Worm (Caenorhabditis elegans): ENCODE results near the gene mel-11.

Gene mel-11

ce11 chrII:9324824-9325351 lies 33.4 kb upstream of the mel-11 start, which contains the start of gene eat-3:
Gene eat-3 (plus strand): TSS chrII:9324874.
- peak; percentile 43 for TF ChIP-seq unc-120 (tag; optimal IDR thresholded peaks at IDR 0.05; ENCODE audit: poor library complexity, severe bottlenecking)
- no peak for TF ChIP-seq blmp-1 (tag; optimal IDR thresholded peaks at IDR 0.05)
- TF ChIP-seq ces-1 (GFP tag; optimal IDR thresholded peaks at IDR 0.05), result peak; percentile 12
- no peak for TF ChIP-seq nhr-28 (tag; optimal IDR thresholded peaks at IDR 0.05)
- TF ChIP-seq unc-62 (GFP tag; optimal IDR thresholded peaks at IDR 0.05), result peak; percentile 19
- no peak for TF ChIP-seq snpc-4 (tag; optimal IDR thresholded peaks at IDR 0.05)

- TF ChIP-seq ces-1 (GFP tag; optimal IDR thresholded peaks at IDR 0.05) (no peak), nhr-28 (tag; optimal IDR thresholded peaks at IDR 0.05) (no peak), flh-1 (GFP tag; optimal IDR thresholded peaks at IDR 0.05) (no peak), M03D4.4 (tag; optimal IDR thresholded peaks at IDR 0.05) (no peak), blmp-1 (tag; optimal IDR thresholded peaks at IDR 0.05) (no peak), lin-13 (tag; optimal IDR thresholded peaks at IDR 0.05) (no peak), snpc-4 (tag; optimal IDR thresholded peaks at IDR 0.05) (no peak), pha-4 (tag; optimal IDR thresholded peaks at IDR 0.05) (no peak)
Observed at ce11 chrII:9325555-9325954, 32.8 kb upstream of the mel-11 start.

- TF ChIP-seq unc-62 (GFP tag; optimal IDR thresholded peaks at IDR 0.05) (no peak), nhr-76 (tag; optimal IDR thresholded peaks at IDR 0.05) (no peak), M03D4.4 (tag; optimal IDR thresholded peaks at IDR 0.05) (no peak), mab-5 (tag; optimal IDR thresholded peaks at IDR 0.05) (no peak), unc-120 (tag; optimal IDR thresholded peaks at IDR 0.05; ENCODE audit: poor library complexity, severe bottlenecking) (no peak), nhr-237 (tag; optimal IDR thresholded peaks at IDR 0.05) (no peak)
Observed at ce11 chrII:9329474-9329873, 28.9 kb upstream of the mel-11 start, which contains the start of gene wbp-2. Gene wbp-2 (plus strand): TSS chrII:9329774.

ce11 chrII:9331343-9331742 lies 27.0 kb upstream of the mel-11 start, which contains the start of gene eif-3.F:
Gene eif-3.F (plus strand): TSS chrII:9331643.
- TF ChIP-seq bed-3 (GFP tag; optimal IDR thresholded peaks at IDR 0.05), result no peak
- no peak for TF ChIP-seq tbx-8 (GFP tag; optimal IDR thresholded peaks at IDR 0.05)
- no peak for TF ChIP-seq nhr-2 (tag; optimal IDR thresholded peaks at IDR 0.05)
- no peak for TF ChIP-seq zip-8 (tag; optimal IDR thresholded peaks at IDR 0.05)
- no peak for TF ChIP-seq ces-1 (GFP tag; optimal IDR thresholded peaks at IDR 0.05)
- no peak for TF ChIP-seq nhr-237 (tag; optimal IDR thresholded peaks at IDR 0.05)
- TF ChIP-seq lin-32 (GFP tag; optimal IDR thresholded peaks at IDR 0.05), result no peak
- no peak for TF ChIP-seq mls-2 (tag; optimal IDR thresholded peaks at IDR 0.05)
- no peak for TF ChIP-seq ztf-11 (tag; optimal IDR thresholded peaks at IDR 0.05)
- no peak for TF ChIP-seq ceh-43 (GFP tag; optimal IDR thresholded peaks at IDR 0.05)
- TF ChIP-seq snpc-4 (tag; optimal IDR thresholded peaks at IDR 0.05), result no peak
- no peak for TF ChIP-seq ceh-83 (GFP tag; optimal IDR thresholded peaks at IDR 0.05)

ce11 chrII:9333034-9333433 lies 25.3 kb upstream of the mel-11 start:
- TF ChIP-seq hlh-1 (tag; optimal IDR thresholded peaks at IDR 0.05) (no peak), mls-2 (tag; optimal IDR thresholded peaks at IDR 0.05) (no peak), lsy-2 (tag; optimal IDR thresholded peaks at IDR 0.05) (no peak), elt-3 (tag; optimal IDR thresholded peaks at IDR 0.05) (no peak), snpc-4 (tag; optimal IDR thresholded peaks at IDR 0.05) (no peak), nhr-2 (tag; optimal IDR thresholded peaks at IDR 0.05) (no peak)

- TF ChIP-seq elt-3 (tag; optimal IDR thresholded peaks at IDR 0.05), result no peak
- TF ChIP-seq mab-5 (tag; optimal IDR thresholded peaks at IDR 0.05), result no peak
- no peak for TF ChIP-seq hlh-1 (tag; optimal IDR thresholded peaks at IDR 0.05)
- TF ChIP-seq elt-1 (tag; optimal IDR thresholded peaks at IDR 0.05; ENCODE audit: borderline replicate concordance, insufficient read depth), result no peak
- no peak for TF ChIP-seq snpc-4 (tag; optimal IDR thresholded peaks at IDR 0.05)
- TF ChIP-seq sem-2 (GFP tag; optimal IDR thresholded peaks at IDR 0.05), result no peak
- TF ChIP-seq zip-8 (tag; optimal IDR thresholded peaks at IDR 0.05), result no peak
- TF ChIP-seq unc-39 (tag; optimal IDR thresholded peaks at IDR 0.05), result no peak
- TF ChIP-seq mls-2 (tag; optimal IDR thresholded peaks at IDR 0.05), result no peak
- no peak for TF ChIP-seq tbx-8 (GFP tag; optimal IDR thresholded peaks at IDR 0.05)
- no peak for TF ChIP-seq lin-32 (GFP tag; optimal IDR thresholded peaks at IDR 0.05)
- TF ChIP-seq ceh-43 (GFP tag; optimal IDR thresholded peaks at IDR 0.05), result no peak
- TF ChIP-seq nhr-2 (tag; optimal IDR thresholded peaks at IDR 0.05), result no peak
Observed at ce11 chrII:9333714-9334113, 24.6 kb upstream of the mel-11 start, which contains the start of gene scp-1. Gene scp-1 (plus strand): TSS chrII:9334014.

Measured in whole organism, mixed stage, embryonic.